Worm (Caenorhabditis elegans) whole organism, L4 larva: ENCODE measurements around the gene srw-16.

Experiments used
- ama-1 ChIP-seq: fragments of 150-350 bp; optimal IDR thresholded peaks from 2 replicates; lab custom pipeline; 2014; ENCODE audit warnings: inconsistent platforms, mixed read lengths
- dpl-1 ChIP-seq: fragments of 150-350 bp; optimal IDR thresholded peaks from 2 replicates; lab custom pipeline; 2014; ENCODE audit warnings: missing biosample characterization, missing genetic modification reagents, missing genetic modification characterization
- egl-27 ChIP-seq: sonication (generic microtip); optimal IDR thresholded peaks from 3 replicates; lab custom pipeline; 2017; ENCODE audit warnings: missing biosample characterization, missing genetic modification reagents, missing genetic modification characterization
- jun-1 ChIP-seq: fragments of 150-350 bp; optimal IDR thresholded peaks from 2 replicates; lab custom pipeline; 2014; ENCODE audit warnings: missing biosample characterization, missing genetic modification reagents, missing genetic modification characterization
- mdl-1 ChIP-seq, 2 experiments: fragments of 150-350 bp in 1 of 2; sonication (generic microtip) in 1 of 2; optimal IDR thresholded peaks; 2 replicates each; lab custom pipeline; 2014 to 2017; ENCODE audit warnings: missing biosample characterization in 2 of 2, missing genetic modification characterization in 2 of 2
- mxl-2 ChIP-seq: fragments of 200-800 bp; sonication (Bioruptor generic); conservative IDR thresholded peaks from 2 replicates; pipeline ENCODE4 v1.3.6; 2022; ENCODE audit warnings: missing genetic modification reagents, missing genetic modification characterization, missing compliant biosample characterization
- php-3 ChIP-seq: fragments of 200-800 bp; sonication (Bioruptor generic); IDR thresholded peaks from 2 replicates; pipeline ENCODE4 v1.3.6; 2022; ENCODE audit warnings: missing genetic modification reagents, missing genetic modification characterization, missing compliant biosample characterization
- unc-39 ChIP-seq: sonication (generic microtip); optimal IDR thresholded peaks from 2 replicates; lab custom pipeline; 2017; ENCODE audit warnings: missing biosample characterization, missing genetic modification characterization

DNA sequence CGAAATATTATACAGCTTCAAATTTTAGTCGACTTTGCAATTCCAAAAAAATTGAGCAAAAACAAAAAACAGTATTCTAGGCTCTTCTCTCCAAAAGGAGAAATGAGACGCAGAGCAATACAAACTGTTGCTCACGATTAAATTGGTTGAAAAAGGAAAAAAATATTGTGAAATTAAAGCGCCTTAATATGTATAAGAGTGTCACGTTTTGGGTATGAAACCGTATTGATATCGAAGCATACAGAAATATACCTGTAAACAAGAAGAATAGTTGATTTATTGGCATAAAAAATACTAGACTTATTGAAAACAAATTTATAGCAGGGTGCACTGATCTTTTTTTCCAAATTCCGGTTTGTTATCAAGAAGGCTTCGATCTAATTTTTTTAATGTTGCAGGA lies 8.8 kb downstream of the srw-16 start, which contains the start of gene M01B2.13:
- TF ChIP-seq mdl-1 (tag; optimal IDR thresholded peaks at IDR 0.05; lab: Kevin White, UChicago) (no peak), jun-1 (tag; lab: Kevin White, UChicago) (no peak), mxl-2 (no peak), php-3 (no peak), ama-1 (lab: Kevin White, UChicago) (no peak), egl-27 (tag; lab: Kevin White, UChicago) (no peak), unc-39 (no peak), dpl-1 (GFP tag; lab: Kevin White, UChicago) (no peak)
